Fruit fly (Drosophila melanogaster): ENCODE data around the gene CG31198.

DNA sequence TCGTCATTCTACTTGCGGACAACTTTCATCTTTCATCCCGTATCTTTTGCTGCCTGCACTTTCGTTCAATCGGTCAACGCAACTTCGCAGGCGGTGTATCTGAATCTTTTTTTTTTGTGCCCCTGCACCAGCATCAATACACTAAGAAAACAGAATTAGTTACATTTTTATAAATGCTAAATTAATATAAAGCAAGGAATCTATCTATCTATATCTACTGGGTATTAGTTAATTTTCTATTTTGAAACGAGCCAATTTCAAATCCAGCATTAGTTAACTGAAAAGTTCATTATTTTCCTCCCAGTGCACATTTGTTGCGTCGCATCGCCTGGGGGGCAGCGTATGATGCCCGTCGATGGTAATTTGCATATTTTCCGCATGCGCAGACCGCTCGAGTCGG is 21.2 kb upstream of the CG31198 start:
- peak; percentile 40 for TF ChIP-seq dsx (GFP tag; optimal IDR thresholded peaks at IDR 0.05; ENCODE audit: poor library complexity, severe bottlenecking)
- TF ChIP-seq Smox (GFP tag; optimal IDR thresholded peaks at IDR 0.05): peak; percentile 57
- TF ChIP-seq Lpt (GFP tag; optimal IDR thresholded peaks at IDR 0.05): peak; percentile 68
- TF ChIP-seq CG10631 (GFP tag; optimal IDR thresholded peaks at IDR 0.05): peak; percentile 50
- peak; percentile 57 for TF ChIP-seq esn (GFP tag; optimal IDR thresholded peaks at IDR 0.05)

All from whole organism, prepupa.